Worm (Caenorhabditis elegans) whole organism, L1 larva: ENCODE results near the gene lmtr-3.

Source experiments
- aly-2 ChIP-seq: fragments of 150-350 bp; optimal IDR thresholded peaks from 2 replicates; lab custom pipeline; 2014; ENCODE audit warnings: missing biosample characterization, missing genetic modification characterization
- ama-1 ChIP-seq: fragments of 150-350 bp; optimal IDR thresholded peaks from 2 replicates; lab custom pipeline; 2014
- blmp-1 ChIP-seq: fragments of 150-350 bp; optimal IDR thresholded peaks from 2 replicates; lab custom pipeline; 2014; ENCODE audit warnings: missing biosample characterization, missing genetic modification characterization
- mep-1 ChIP-seq: fragments of 150-350 bp; optimal IDR thresholded peaks from 2 replicates; lab custom pipeline; 2014; ENCODE audit warnings: missing biosample characterization, missing genetic modification characterization
- nhr-19 ChIP-seq: fragments of 200-800 bp; sonication (Bioruptor generic); conservative IDR thresholded peaks from 2 replicates; pipeline ENCODE4 v1.3.6; 2022; ENCODE audit warnings: missing genetic modification characterization, missing compliant biosample characterization
- nhr-237 ChIP-seq: fragments of 150-350 bp; optimal IDR thresholded peaks from 2 replicates; lab custom pipeline; 2014; ENCODE audit warnings: missing biosample characterization, missing genetic modification characterization
- nhr-28 ChIP-seq: fragments of 150-350 bp; optimal IDR thresholded peaks from 2 replicates; lab custom pipeline; 2014; ENCODE audit warnings: missing biosample characterization, missing genetic modification characterization
- unc-86 ChIP-seq: sonication (generic microtip); optimal IDR thresholded peaks from 2 replicates; lab custom pipeline; 2016; ENCODE audit warnings: missing genetic modification characterization, missing compliant biosample characterization
- zip-4 ChIP-seq: fragments of 200-800 bp; sonication (Bioruptor generic); optimal IDR thresholded peaks from 2 replicates; lab custom pipeline; 2018; ENCODE audit warnings: mild to moderate bottlenecking, missing genetic modification characterization, moderate library complexity, missing compliant biosample characterization

- TF ChIP-seq unc-86 (tag; lab: Kevin White, UChicago) (no peak), nhr-237 (tag; lab: Kevin White, UChicago) (no peak), zip-4 (no peak), aly-2 (no peak), ama-1 (no peak), nhr-28 (tag; lab: Kevin White, UChicago) (no peak), mep-1 (tag; lab: Kevin White, UChicago) (no peak), nhr-19 (GFP tag; lab: Robert Waterston, UW) (no peak), blmp-1 (tag; lab: Kevin White, UChicago) (no peak)
Measured at ce11 chrV:11161791-11162190, 37.8 kb downstream of the lmtr-3 start, which contains the start of gene srg-41.
